Fruit fly (Drosophila melanogaster) whole organism, embryonic: ENCODE measurements around the gene CG7945.

Experiments
- Asciz ChIP-seq: fragments of 200-800 bp; sonication (Bioruptor generic); optimal IDR thresholded peaks from 2 replicates; lab custom pipeline; 2017; ENCODE audit warnings: missing biosample characterization, mild to moderate bottlenecking, missing genetic modification characterization, missing genetic modification reagents
- CG13296 ChIP-seq: fragments of 200-800 bp; sonication (Bioruptor generic); optimal IDR thresholded peaks from 3 replicates; lab custom pipeline; 2018; ENCODE audit warnings: missing biosample characterization, mild to moderate bottlenecking, missing genetic modification characterization
- CG13424 ChIP-seq: fragments of 200-800 bp; sonication (Bioruptor generic); optimal IDR thresholded peaks from 2 replicates; lab custom pipeline; 2019; ENCODE audit warnings: missing biosample characterization, mild to moderate bottlenecking, missing genetic modification characterization, moderate library complexity
- CG13624 ChIP-seq: fragments of 200-800 bp; sonication (Bioruptor generic); optimal IDR thresholded peaks from 2 replicates; lab custom pipeline; 2016; ENCODE audit warnings: missing biosample characterization, missing genetic modification characterization
- CG13775 ChIP-seq: fragments of 200-800 bp; sonication (Bioruptor generic); optimal IDR thresholded peaks from 3 replicates; lab custom pipeline; 2017; ENCODE audit warnings: missing biosample characterization, mild to moderate bottlenecking, missing genetic modification characterization
- CG14710 ChIP-seq: fragments of 200-800 bp; sonication (Bioruptor generic); optimal IDR thresholded peaks from 3 replicates; lab custom pipeline; 2019; ENCODE audit warnings: missing biosample characterization, mild to moderate bottlenecking, missing genetic modification characterization, moderate library complexity
- CG1603 ChIP-seq: fragments of 200-800 bp; sonication (Bioruptor generic); optimal IDR thresholded peaks from 2 replicates; lab custom pipeline; 2019; ENCODE audit warnings: missing biosample characterization, mild to moderate bottlenecking, missing genetic modification characterization, moderate library complexity
- CG18599 ChIP-seq: fragments of 200-800 bp; sonication (Bioruptor generic); optimal IDR thresholded peaks from 3 replicates; lab custom pipeline; 2017; ENCODE audit warnings: missing biosample characterization, missing genetic modification characterization, mild to moderate bottlenecking, moderate library complexity, missing genetic modification reagents
- CG2875 ChIP-seq: fragments of 200-800 bp; sonication (Bioruptor generic); optimal IDR thresholded peaks from 2 replicates; lab custom pipeline; 2017; ENCODE audit warnings: missing biosample characterization, mild to moderate bottlenecking, missing genetic modification characterization, missing genetic modification reagents
- CG3281 ChIP-seq: fragments of 200-800 bp; sonication (Bioruptor generic); optimal IDR thresholded peaks from 3 replicates; lab custom pipeline; 2017; ENCODE audit warnings: missing biosample characterization, mild to moderate bottlenecking, missing genetic modification characterization
- CG34224 ChIP-seq: fragments of 200-800 bp; sonication (Bioruptor generic); IDR thresholded peaks from 3 replicates; pipeline ENCODE4 v1.3.6; 2022; ENCODE audit warnings: missing biosample characterization, missing genetic modification characterization; ENCODE audit not compliant: partially characterized antibody
- CG3847 ChIP-seq: fragments of 200-800 bp; sonication (Bioruptor generic); IDR thresholded peaks from 2 replicates; pipeline ENCODE4 v1.3.6; 2022; ENCODE audit warnings: missing biosample characterization, missing genetic modification characterization
- CG4328 ChIP-seq: fragments of 200-800 bp; sonication (Bioruptor generic); optimal IDR thresholded peaks from 3 replicates; lab custom pipeline; 2017; ENCODE audit warnings: missing biosample characterization, missing genetic modification reagents, missing genetic modification characterization
- CG4617 ChIP-seq: fragments of 200-800 bp; sonication (Bioruptor generic); optimal IDR thresholded peaks from 3 replicates; lab custom pipeline; 2016; ENCODE audit warnings: missing biosample characterization, missing genetic modification characterization, borderline replicate concordance
- CG9932 ChIP-seq: fragments of 200-800 bp; sonication (Bioruptor generic); IDR thresholded peaks from 2 replicates; pipeline ENCODE4 v1.3.6; 2022; ENCODE audit warnings: missing biosample characterization, missing genetic modification characterization
- CrebB ChIP-seq: fragments of 200-800 bp; sonication (Bioruptor generic); optimal IDR thresholded peaks from 3 replicates; lab custom pipeline; 2018; ENCODE audit warnings: missing biosample characterization, mild to moderate bottlenecking, missing genetic modification characterization
- Dp ChIP-seq: fragments of 200-800 bp; sonication (Bioruptor generic); optimal IDR thresholded peaks from 2 replicates; lab custom pipeline; 2018; ENCODE audit warnings: missing biosample characterization, mild to moderate bottlenecking, missing genetic modification characterization, moderate library complexity
- E2f2 ChIP-seq: fragments of 200-800 bp; sonication (Bioruptor generic); IDR thresholded peaks from 2 replicates; pipeline ENCODE4 v1.3.6; 2022; ENCODE audit warnings: missing biosample characterization, missing genetic modification characterization
- Ets65A ChIP-seq: fragments of 200-800 bp; sonication (Bioruptor generic); peaks from one replicate; lab custom pipeline; 2016; ENCODE audit warnings: missing biosample characterization, missing genetic modification characterization
- Ets97D ChIP-seq: fragments of 200-800 bp; sonication (Bioruptor generic); optimal IDR thresholded peaks from 3 replicates; lab custom pipeline; 2016; ENCODE audit warnings: missing biosample characterization, missing genetic modification characterization
- HLHmδ ChIP-seq: fragments of 200-800 bp; sonication (Bioruptor generic); optimal IDR thresholded peaks from 2 replicates; lab custom pipeline; 2018; ENCODE audit warnings: missing biosample characterization, mild to moderate bottlenecking, missing genetic modification characterization, moderate library complexity
- HmgZ ChIP-seq: fragments of 200-800 bp; sonication (Bioruptor generic); optimal IDR thresholded peaks from 2 replicates; lab custom pipeline; 2018; ENCODE audit warnings: missing biosample characterization, mild to moderate bottlenecking, missing genetic modification characterization
- Hmr ChIP-seq: fragments of 200-800 bp; sonication (Bioruptor generic); optimal IDR thresholded peaks from 3 replicates; lab custom pipeline; 2017; ENCODE audit warnings: mild to moderate bottlenecking, missing biosample characterization, missing genetic modification reagents, missing genetic modification characterization
- Hr39 ChIP-seq: fragments of >200 bp; optimal IDR thresholded peaks from 2 replicates; lab custom pipeline; 2017
- Hsf ChIP-seq: fragments of 200-800 bp; sonication (Bioruptor generic); optimal IDR thresholded peaks from 3 replicates; lab custom pipeline; 2016; ENCODE audit warnings: missing biosample characterization, missing genetic modification characterization
- Meics ChIP-seq: fragments of 200-800 bp; sonication (Bioruptor generic); optimal IDR thresholded peaks from 2 replicates; lab custom pipeline; 2017; ENCODE audit warnings: missing biosample characterization, mild to moderate bottlenecking, missing genetic modification characterization
- Trl ChIP-seq, 3 experiments: fragments of >200 bp in 2 of 3; fragments of 200-800 bp in 1 of 3; sonication (Bioruptor generic) in 1 of 3; optimal IDR thresholded peaks; 2 replicates in 1 of 3; 3 replicates in 2 of 3; lab custom pipeline; 2016 to 2017; ENCODE audit warnings: missing biosample characterization in 1 of 3, missing genetic modification characterization in 1 of 3
- Usf ChIP-seq: fragments of 200-800 bp; sonication (Bioruptor generic); optimal IDR thresholded peaks from 2 replicates; lab custom pipeline; 2017; ENCODE audit warnings: missing genotype, missing biosample characterization, missing genetic modification characterization
- YL-1 ChIP-seq: fragments of 200-800 bp; sonication (Bioruptor generic); optimal IDR thresholded peaks from 3 replicates; lab custom pipeline; 2017; ENCODE audit warnings: missing biosample characterization, mild to moderate bottlenecking, missing genetic modification characterization
- az2 ChIP-seq: fragments of 200-800 bp; sonication (Bioruptor generic); optimal IDR thresholded peaks from 3 replicates; lab custom pipeline; 2016; ENCODE audit warnings: missing biosample characterization, missing genetic modification characterization
- caup ChIP-seq: fragments of 200-800 bp; sonication (Bioruptor generic); optimal IDR thresholded peaks from 3 replicates; lab custom pipeline; 2017; ENCODE audit warnings: missing biosample characterization, mild to moderate bottlenecking, missing genetic modification characterization, moderate library complexity; ENCODE audit not compliant: severe bottlenecking
- dm ChIP-seq: fragments of 200-800 bp; sonication (Bioruptor generic); optimal IDR thresholded peaks from 3 replicates; lab custom pipeline; 2016; ENCODE audit warnings: missing biosample characterization, missing genetic modification characterization
- gfzf ChIP-seq: fragments of 200-800 bp; sonication (Bioruptor generic); optimal IDR thresholded peaks from 2 replicates; lab custom pipeline; 2016; ENCODE audit warnings: missing biosample characterization, mild to moderate bottlenecking, missing genetic modification characterization, moderate library complexity
- hb ChIP-seq: fragments of 200-800 bp; sonication (Bioruptor generic); IDR thresholded peaks from 3 replicates; pipeline ENCODE4 v1.3.6; 2022; ENCODE audit warnings: missing biosample characterization, missing genetic modification characterization; ENCODE audit not compliant: partially characterized antibody
- hkb ChIP-seq, 2 experiments: fragments of 200-800 bp in 1 of 2; fragments of >200 bp in 1 of 2; sonication (Bioruptor generic) in 1 of 2; IDR thresholded peaks in 1 of 2; optimal IDR thresholded peaks in 1 of 2; 2 replicates each; pipeline versions ENCODE4 v1.3.6 to Lab custom; 2017 to 2022; ENCODE audit warnings: missing biosample characterization in 1 of 2, missing genetic modification characterization in 1 of 2
- knrl ChIP-seq: fragments of 200-800 bp; sonication (Bioruptor generic); IDR thresholded peaks from 3 replicates; pipeline ENCODE4 v1.3.6; 2022; ENCODE audit warnings: missing biosample characterization, missing genetic modification characterization; ENCODE audit not compliant: partially characterized antibody
- mirr ChIP-seq: fragments of 200-800 bp; sonication (Bioruptor generic); optimal IDR thresholded peaks from 3 replicates; lab custom pipeline; 2018; ENCODE audit warnings: missing biosample characterization, mild to moderate bottlenecking, missing genetic modification characterization
- pros ChIP-seq: fragments of 200-800 bp; sonication (Bioruptor generic); optimal IDR thresholded peaks from 3 replicates; lab custom pipeline; 2019; ENCODE audit warnings: missing biosample characterization, mild to moderate bottlenecking, missing genetic modification characterization, moderate library complexity
- slou ChIP-seq: fragments of 200-800 bp; sonication (Bioruptor generic); optimal IDR thresholded peaks from 3 replicates; lab custom pipeline; 2016; ENCODE audit warnings: missing biosample characterization, missing genetic modification characterization
- sna ChIP-seq: fragments of 200-800 bp; sonication (Bioruptor generic); IDR thresholded peaks from 2 replicates; pipeline ENCODE4 v1.3.6; 2022; ENCODE audit warnings: missing biosample characterization, missing genetic modification characterization; ENCODE audit not compliant: partially characterized antibody
- ssp ChIP-seq: fragments of 200-800 bp; sonication (Bioruptor generic); IDR thresholded peaks from 2 replicates; pipeline ENCODE4 v1.3.6; 2022; ENCODE audit warnings: missing biosample characterization, missing genetic modification characterization
- stwl ChIP-seq: fragments of 200-800 bp; sonication (Bioruptor generic); optimal IDR thresholded peaks from 3 replicates; lab custom pipeline; 2018; ENCODE audit warnings: missing biosample characterization, mild to moderate bottlenecking, missing genetic modification characterization, moderate library complexity
- sug ChIP-seq: fragments of 200-800 bp; optimal IDR thresholded peaks from 2 replicates; lab custom pipeline; 2019; ENCODE audit warnings: missing biosample characterization, mild to moderate bottlenecking, missing genetic modification characterization, moderate library complexity
- tin ChIP-seq: fragments of 200-800 bp; sonication (Bioruptor generic); optimal IDR thresholded peaks from 3 replicates; lab custom pipeline; 2016; ENCODE audit warnings: missing biosample characterization, missing genetic modification characterization
- vnd ChIP-seq: fragments of 200-800 bp; sonication (Bioruptor generic); IDR thresholded peaks from 3 replicates; pipeline ENCODE4 v1.3.6; 2022; ENCODE audit warnings: missing biosample characterization, missing genetic modification characterization; ENCODE audit not compliant: partially characterized antibody
- zfh2 ChIP-seq: fragments of 200-800 bp; sonication (Bioruptor generic); optimal IDR thresholded peaks from 2 replicates; lab custom pipeline; 2016; ENCODE audit warnings: missing biosample characterization, missing genetic modification characterization

The CG7945 gene

dm6 chr3L:15500813-15501645, 22.9 kb downstream of the CG7945 start, which contains the start of gene CG7272 (continued):
- TF ChIP-seq hb (GFP tag; lab: Robert Waterston, UW), result no peak
- no peak for TF ChIP-seq Trl (optimal IDR thresholded peaks at IDR 0.05; lab: Kevin White, UChicago)
- peak; percentile 30 for TF ChIP-seq Trl (GFP tag; optimal IDR thresholded peaks at IDR 0.05; lab: Kevin White, UChicago)
- no peak for TF ChIP-seq Hr39 (lab: Kevin White, UChicago)
- TF ChIP-seq CG13775, result peak; percentile 0
- TF ChIP-seq CG13296 (GFP tag; lab: Kevin White, UChicago), result peak; percentile 34
- no peak for TF ChIP-seq Hsf (GFP tag; lab: Kevin White, UChicago)
- peak; percentile 27 for TF ChIP-seq CG4328 (GFP tag; lab: Kevin White, UChicago)
- TF ChIP-seq CG18599 (GFP tag; lab: Kevin White, UChicago), result no peak
- TF ChIP-seq slou (GFP tag; lab: Kevin White, UChicago), result no peak
- TF ChIP-seq HLHmδ (GFP tag; lab: Kevin White, UChicago), result no peak
- peak; percentile 65 for TF ChIP-seq HmgZ (tag; lab: Kevin White, UChicago)
- peak; percentile 20 for TF ChIP-seq zfh2 (GFP tag; lab: Kevin White, UChicago)
- no peak for TF ChIP-seq Ets65A
- TF ChIP-seq sna, result 0 out of 2 replicates have a peak, but pooled peaks have one; percentile 36
- TF ChIP-seq CG1603 (tag; lab: Kevin White, UChicago), result peak; percentile 39
- peak; percentile 29 for TF ChIP-seq CG14710
- TF ChIP-seq az2 (GFP tag; lab: Kevin White, UChicago), result no peak
- TF ChIP-seq vnd, result peak; percentile 39; the same call in 2 of the 3 replicates
- no peak for TF ChIP-seq dm (GFP tag; lab: Kevin White, UChicago)

- no peak for TF ChIP-seq tin
- peak; percentile 33 for TF ChIP-seq CG13424
- TF ChIP-seq CG3847, result peak; percentile 73
- no peak for TF ChIP-seq Ets65A
- peak; percentile 71 for TF ChIP-seq YL-1 (GFP tag; lab: Kevin White, UChicago)
- TF ChIP-seq E2f2, result peak; percentile 98
- peak; percentile 100 for TF ChIP-seq CG14710
- peak; percentile 11 for TF ChIP-seq Hmr (GFP tag; lab: Kevin White, UChicago)
- peak; percentile 3 for TF ChIP-seq CG2875 (GFP tag; lab: Kevin White, UChicago)
- TF ChIP-seq pros (GFP tag; lab: Kevin White, UChicago), result no peak
- TF ChIP-seq CG3281 (GFP tag; lab: Kevin White, UChicago), result peak; percentile 28
- no peak for TF ChIP-seq Meics (GFP tag; lab: Kevin White, UChicago)
- peak; percentile 26 for TF ChIP-seq hkb (optimal IDR thresholded peaks at IDR 0.05; lab: Kevin White, UChicago)
- TF ChIP-seq hkb (GFP tag; IDR thresholded peaks at IDR 0.05; lab: Robert Waterston, UW), result no peak
- TF ChIP-seq caup, result peak; percentile 39
- TF ChIP-seq stwl (tag; lab: Kevin White, UChicago), result peak; percentile 92
- TF ChIP-seq knrl (GFP tag; lab: Robert Waterston, UW), result peak; percentile 46; the same call in 2 of the 3 replicates
- TF ChIP-seq ssp (GFP tag; lab: Robert Waterston, UW), result no peak
- TF ChIP-seq CG9932 (GFP tag; lab: Robert Waterston, UW), result no peak
- peak; percentile 55 for TF ChIP-seq CG13624 (GFP tag; lab: Kevin White, UChicago)
- TF ChIP-seq mirr, result peak; percentile 34
- peak; percentile 35 for TF ChIP-seq HmgZ (tag; lab: Kevin White, UChicago)
- peak; percentile 26 for TF ChIP-seq gfzf (GFP tag; lab: Kevin White, UChicago)
- TF ChIP-seq Asciz (GFP tag; lab: Kevin White, UChicago), result peak; percentile 10
- TF ChIP-seq Usf, result no peak
- peak; percentile 54 for TF ChIP-seq CG34224 (GFP tag; lab: Robert Waterston, UW)
- peak; percentile 18 for TF ChIP-seq sug (tag; lab: Kevin White, UChicago)
- peak; percentile 41 for TF ChIP-seq CG4617 (GFP tag; lab: Kevin White, UChicago)
- TF ChIP-seq CrebB (tag; lab: Kevin White, UChicago), result peak; percentile 12
- TF ChIP-seq Dp (GFP tag; lab: Kevin White, UChicago), result peak; percentile 98
- TF ChIP-seq Ets97D (GFP tag; lab: Kevin White, UChicago), result peak; percentile 75
Observed at dm6 chr3L:15498745-15499144, 25.2 kb downstream of the CG7945 start, which contains the start of gene CG7275. Gene CG7275 (plus strand): TSS chr3L:15498959.
